Worm (Caenorhabditis elegans): Measurements from ENCODE around the gene vit-3.

- TF ChIP-seq tab-1 (GFP tag; IDR thresholded peaks at IDR 0.05) (no peak), flt-1 (GFP tag; IDR thresholded peaks at IDR 0.05) (no peak), T22C8.4 (GFP tag; IDR thresholded peaks at IDR 0.05) (no peak), med-1 (GFP tag; optimal IDR thresholded peaks at IDR 0.05; ENCODE audit: insufficient read depth) (no peak), ztf-29 (GFP tag; IDR thresholded peaks at IDR 0.05) (no peak), klf-2 (GFP tag; conservative IDR thresholded peaks at IDR 0.05) (no peak), ref-1 (GFP tag; conservative IDR thresholded peaks at IDR 0.05) (no peak), ztf-23 (GFP tag; IDR thresholded peaks at IDR 0.05) (no peak)
Observed at ce11 chrX:3536302-3537251, 35.8 kb downstream of the vit-3 start.
